Worm (Caenorhabditis elegans) whole organism, L2 larva: ENCODE results near the gene F20A1.8.

Experiments used
- sma-3 ChIP-seq: sonication (generic microtip); optimal IDR thresholded peaks from 2 replicates; lab custom pipeline; 2016; ENCODE audit warnings: missing genetic modification reagents, missing genetic modification characterization, missing compliant biosample characterization
- snpc-4 ChIP-seq: fragments of 150-350 bp; optimal IDR thresholded peaks from 2 replicates; lab custom pipeline; 2014; ENCODE audit warnings: missing biosample characterization, missing genetic modification characterization
- unc-39 ChIP-seq: fragments of 150-350 bp; optimal IDR thresholded peaks from 2 replicates; lab custom pipeline; 2014; ENCODE audit warnings: missing biosample characterization, missing genetic modification characterization

ce11 chrV:7076161-7076560, 28.7 kb upstream of the F20A1.8 start:
- TF ChIP-seq unc-39 (tag; lab: Kevin White, UChicago) (no peak), snpc-4 (tag; lab: Kevin White, UChicago) (no peak), sma-3 (GFP tag; lab: Kevin White, UChicago) (no peak)
